Worm (Caenorhabditis elegans) whole organism, midembryonic: ENCODE results near the gene jmjd-2.

Source experiments
- T22C8.4 ChIP-seq: fragments of 200-800 bp; sonication (Bioruptor generic); IDR thresholded peaks from 2 replicates; pipeline ENCODE4 v1.3.6; 2022; ENCODE audit warnings: missing genetic modification characterization, missing compliant biosample characterization
- cog-1 ChIP-seq: sonication (generic microtip); optimal IDR thresholded peaks from 2 replicates; lab custom pipeline; 2016; ENCODE audit warnings: missing genetic modification characterization, missing compliant biosample characterization
- flt-1 ChIP-seq: fragments of 200-800 bp; sonication (Bioruptor generic); IDR thresholded peaks from 2 replicates; pipeline ENCODE4 v1.3.6; 2022; ENCODE audit warnings: missing genetic modification characterization, missing compliant biosample characterization
- tab-1 ChIP-seq: fragments of 200-800 bp; sonication (Bioruptor generic); IDR thresholded peaks from 2 replicates; pipeline ENCODE4 v1.3.6; 2022; ENCODE audit warnings: missing genetic modification characterization, missing compliant biosample characterization

DNA sequence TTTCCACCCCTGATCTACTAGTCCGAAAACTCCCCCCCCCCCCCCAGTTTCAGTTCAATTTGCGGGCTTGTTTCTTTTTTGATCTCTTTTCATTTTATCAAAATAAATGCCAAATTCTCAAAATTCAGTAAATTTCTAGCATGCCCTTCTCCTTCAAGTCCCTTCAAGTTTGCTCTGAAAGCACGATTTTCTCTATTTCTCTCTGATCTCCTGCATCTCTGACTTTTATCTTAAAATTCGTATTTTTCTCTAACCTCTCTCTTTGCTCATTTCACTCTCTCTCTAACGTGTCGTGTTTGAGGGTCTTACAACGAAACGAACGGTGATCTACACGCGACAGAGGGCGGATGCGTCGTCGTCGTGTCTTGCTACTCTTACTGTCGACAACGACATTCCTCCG, 38.1 kb downstream of the jmjd-2 start, which contains the start of gene ace-3:
- no peak for TF ChIP-seq tab-1 (GFP tag; lab: Robert Waterston, UW)
- no peak for TF ChIP-seq cog-1 (tag; lab: Kevin White, UChicago)
- no peak for TF ChIP-seq T22C8.4 (GFP tag; lab: Robert Waterston, UW)
- no peak for TF ChIP-seq flt-1 (GFP tag; lab: Robert Waterston, UW)
